Fruit fly (Drosophila melanogaster) whole organism, embryonic: ENCODE measurements around the gene CG3815.

Source experiments
- ATbp ChIP-seq: fragments of 200-800 bp; sonication (Bioruptor generic); optimal IDR thresholded peaks from 2 replicates; lab custom pipeline; 2017; ENCODE audit warnings: missing biosample characterization, mild to moderate bottlenecking, missing genetic modification characterization, missing genetic modification reagents
- B-H2 ChIP-seq: fragments of 200-800 bp; sonication (Bioruptor generic); optimal IDR thresholded peaks from 2 replicates; lab custom pipeline; 2018; ENCODE audit warnings: missing biosample characterization, mild to moderate bottlenecking, missing genetic modification characterization
- CG10209 ChIP-seq: fragments of 200-800 bp; sonication (Bioruptor generic); optimal IDR thresholded peaks from 3 replicates; lab custom pipeline; 2017; ENCODE audit warnings: missing biosample characterization, mild to moderate bottlenecking, missing genetic modification characterization, missing genetic modification reagents
- CG10431 ChIP-seq: fragments of 200-800 bp; sonication (Bioruptor generic); optimal IDR thresholded peaks from 3 replicates; lab custom pipeline; 2018; ENCODE audit warnings: missing biosample characterization, mild to moderate bottlenecking, missing genetic modification characterization
- CG12104 ChIP-seq: fragments of 200-800 bp; sonication (Bioruptor generic); optimal IDR thresholded peaks from 3 replicates; lab custom pipeline; 2016; ENCODE audit warnings: missing biosample characterization, missing genetic modification characterization
- CG12942 ChIP-seq: fragments of 200-800 bp; sonication (Bioruptor generic); optimal IDR thresholded peaks from 3 replicates; lab custom pipeline; 2016; ENCODE audit warnings: missing biosample characterization, missing genetic modification characterization
- CG13424 ChIP-seq: fragments of 200-800 bp; sonication (Bioruptor generic); optimal IDR thresholded peaks from 2 replicates; lab custom pipeline; 2019; ENCODE audit warnings: missing biosample characterization, mild to moderate bottlenecking, missing genetic modification characterization, moderate library complexity
- CG14667 ChIP-seq: fragments of 200-800 bp; sonication (Bioruptor generic); IDR thresholded peaks from 2 replicates; pipeline ENCODE4 v1.3.6; 2022; ENCODE audit warnings: missing biosample characterization, missing genetic modification characterization
- CG14965 ChIP-seq: fragments of 200-800 bp; sonication (Bioruptor generic); optimal IDR thresholded peaks from 2 replicates; lab custom pipeline; 2016; ENCODE audit warnings: missing biosample characterization, missing genetic modification characterization, borderline replicate concordance
- CG15269 ChIP-seq: fragments of 200-800 bp; sonication (Bioruptor generic); optimal IDR thresholded peaks from 2 replicates; lab custom pipeline; 2018; ENCODE audit warnings: missing biosample characterization, mild to moderate bottlenecking, missing genetic modification characterization, moderate library complexity
- CG18764 ChIP-seq: fragments of 200-800 bp; sonication (Bioruptor generic); optimal IDR thresholded peaks from 3 replicates; lab custom pipeline; 2016; ENCODE audit warnings: missing biosample characterization, missing genetic modification characterization
- CG2120 ChIP-seq: fragments of 200-800 bp; sonication (Bioruptor generic); optimal IDR thresholded peaks from 3 replicates; lab custom pipeline; 2016; ENCODE audit warnings: missing biosample characterization, missing genetic modification characterization
- CG2678 ChIP-seq: fragments of 200-800 bp; sonication (Bioruptor generic); optimal IDR thresholded peaks from 3 replicates; lab custom pipeline; 2019; ENCODE audit warnings: missing biosample characterization, mild to moderate bottlenecking, missing genetic modification characterization, moderate library complexity
- CG2889 ChIP-seq: fragments of 200-800 bp; sonication (Bioruptor generic); IDR thresholded peaks from 3 replicates; pipeline ENCODE4 v1.3.6; 2022; ENCODE audit warnings: missing biosample characterization, missing genetic modification characterization
- CG32532 ChIP-seq: fragments of 200-800 bp; sonication (Bioruptor generic); IDR thresholded peaks from 2 replicates; pipeline ENCODE4 v1.3.6; 2022; ENCODE audit warnings: missing biosample characterization, missing genetic modification characterization
- CG3726 ChIP-seq: fragments of 200-800 bp; sonication (Bioruptor generic); IDR thresholded peaks from 3 replicates; pipeline ENCODE4, ENCODE4 v1.3.6; 2022; ENCODE audit warnings: missing biosample characterization, missing genetic modification characterization
- CG3847 ChIP-seq: fragments of 200-800 bp; sonication (Bioruptor generic); IDR thresholded peaks from 2 replicates; pipeline ENCODE4 v1.3.6; 2022; ENCODE audit warnings: missing biosample characterization, missing genetic modification characterization
- CG4424 ChIP-seq: fragments of 200-800 bp; sonication (Bioruptor generic); optimal IDR thresholded peaks from 3 replicates; lab custom pipeline; 2016; ENCODE audit warnings: missing biosample characterization, missing genetic modification characterization
- CG4820 ChIP-seq: fragments of 200-800 bp; sonication (Bioruptor generic); optimal IDR thresholded peaks from 3 replicates; lab custom pipeline; 2016; ENCODE audit warnings: missing biosample characterization, missing genetic modification characterization
- CG5245 ChIP-seq: fragments of 200-800 bp; sonication (Bioruptor generic); optimal IDR thresholded peaks from 3 replicates; lab custom pipeline; 2016; ENCODE audit warnings: missing biosample characterization, missing genetic modification characterization
- CG6654 ChIP-seq: fragments of 200-800 bp; sonication (Bioruptor generic); optimal IDR thresholded peaks from 2 replicates; lab custom pipeline; 2017; ENCODE audit warnings: missing biosample characterization, mild to moderate bottlenecking, missing genetic modification characterization
- CG6683 ChIP-seq: fragments of 200-800 bp; sonication (Bioruptor generic); optimal IDR thresholded peaks from 2 replicates; lab custom pipeline; 2017; ENCODE audit warnings: missing biosample characterization, mild to moderate bottlenecking, missing genetic modification characterization, missing genetic modification reagents
- CG6689 ChIP-seq: fragments of 200-800 bp; sonication (Bioruptor generic); IDR thresholded peaks from 2 replicates; pipeline ENCODE4 v1.3.6; 2022; ENCODE audit warnings: missing biosample characterization, missing genetic modification characterization
- CG6791 ChIP-seq: fragments of 200-800 bp; sonication (Bioruptor generic); IDR thresholded peaks from 3 replicates; pipeline ENCODE4 v1.3.6; 2022; ENCODE audit warnings: missing biosample characterization, missing genetic modification characterization; ENCODE audit not compliant: partially characterized antibody
- Dek ChIP-seq: fragments of 200-800 bp; sonication (Bioruptor generic); optimal IDR thresholded peaks from 3 replicates; lab custom pipeline; 2019; ENCODE audit warnings: missing biosample characterization, mild to moderate bottlenecking, missing genetic modification characterization, moderate library complexity
- Dfd ChIP-seq, 2 experiments: fragments of >200 bp; optimal IDR thresholded peaks; 2 replicates each; lab custom pipeline; 2017; ENCODE audit warnings: missing biosample characterization in 2 of 2, missing genetic modification characterization in 2 of 2
- Dll ChIP-seq: fragments of 200-800 bp; sonication (Bioruptor generic); IDR thresholded peaks from 4 replicates; pipeline ENCODE4 v1.3.6; 2022; ENCODE audit warnings: missing biosample characterization, missing genetic modification characterization; ENCODE audit not compliant: partially characterized antibody
- ERR ChIP-seq: fragments of 200-800 bp; sonication (Bioruptor generic); optimal IDR thresholded peaks from 2 replicates; lab custom pipeline; 2016; ENCODE audit warnings: missing biosample characterization, missing genetic modification characterization
- Fer1 ChIP-seq: fragments of 200-800 bp; sonication (Bioruptor generic); optimal IDR thresholded peaks from 2 replicates; lab custom pipeline; 2017; ENCODE audit warnings: missing biosample characterization, mild to moderate bottlenecking, missing genetic modification characterization
- Hr39 ChIP-seq: fragments of >200 bp; optimal IDR thresholded peaks from 2 replicates; lab custom pipeline; 2017
- NC2β ChIP-seq: fragments of 200-800 bp; sonication (Bioruptor generic); optimal IDR thresholded peaks from 2 replicates; lab custom pipeline; 2016; ENCODE audit warnings: missing biosample characterization, missing genetic modification characterization
- Ptx1 ChIP-seq: fragments of 200-800 bp; sonication (Bioruptor generic); IDR thresholded peaks from 2 replicates; pipeline ENCODE4 v1.3.6; 2022; ENCODE audit warnings: missing biosample characterization, missing genetic modification characterization
- ab ChIP-seq: fragments of 200-800 bp; sonication (Bioruptor generic); optimal IDR thresholded peaks from 2 replicates; lab custom pipeline; 2016; ENCODE audit warnings: missing biosample characterization, missing genetic modification characterization
- bowl ChIP-seq: fragments of 200-800 bp; sonication (Bioruptor generic); IDR thresholded peaks from 2 replicates; pipeline ENCODE4 v1.3.6; 2022; ENCODE audit warnings: missing biosample characterization, missing genetic modification characterization
- bsh ChIP-seq, 2 experiments: fragments of 200-800 bp; sonication (Bioruptor generic); optimal IDR thresholded peaks; 2 replicates each; lab custom pipeline; 2017 to 2018; ENCODE audit warnings: mild to moderate bottlenecking in 2 of 2, missing biosample characterization in 2 of 2, missing genetic modification characterization in 2 of 2, moderate library complexity in 1 of 2
- cad ChIP-seq: fragments of >200 bp; optimal IDR thresholded peaks from 2 replicates; lab custom pipeline; 2017; ENCODE audit warnings: missing biosample characterization, missing genetic modification characterization
- chif ChIP-seq, 2 experiments: fragments of 200-800 bp; sonication (Bioruptor generic); optimal IDR thresholded peaks; 3 replicates each; lab custom pipeline; 2016; ENCODE audit warnings: missing biosample characterization in 2 of 2, missing genetic modification characterization in 2 of 2
- croc ChIP-seq: fragments of 200-800 bp; sonication (Bioruptor generic); conservative IDR thresholded peaks from 3 replicates; pipeline ENCODE4 v1.3.6; 2022; ENCODE audit warnings: missing biosample characterization, missing genetic modification characterization
- crp ChIP-seq, 2 experiments: fragments of 200-800 bp; sonication (Bioruptor generic); optimal IDR thresholded peaks; 2 replicates in 1 of 2; 3 replicates in 1 of 2; lab custom pipeline; 2017; ENCODE audit warnings: missing biosample characterization in 2 of 2, missing genetic modification characterization in 2 of 2, mild to moderate bottlenecking in 1 of 2, moderate library complexity in 1 of 2
- ems ChIP-seq: fragments of 200-800 bp; sonication (Bioruptor generic); optimal IDR thresholded peaks from 3 replicates; lab custom pipeline; 2016; ENCODE audit warnings: missing biosample characterization, missing genetic modification characterization
- gsb ChIP-seq: fragments of 200-800 bp; sonication (Bioruptor generic); IDR thresholded peaks from 2 replicates; pipeline ENCODE4 v1.3.6; 2022; ENCODE audit warnings: missing biosample characterization, missing genetic modification characterization
- hb ChIP-seq: fragments of 200-800 bp; sonication (Bioruptor generic); IDR thresholded peaks from 3 replicates; pipeline ENCODE4 v1.3.6; 2022; ENCODE audit warnings: missing biosample characterization, missing genetic modification characterization; ENCODE audit not compliant: partially characterized antibody
- her ChIP-seq: fragments of 200-800 bp; sonication (Bioruptor generic); optimal IDR thresholded peaks from 2 replicates; lab custom pipeline; 2016; ENCODE audit warnings: missing biosample characterization, missing genetic modification characterization
- hth ChIP-seq: fragments of >200 bp; optimal IDR thresholded peaks from 2 replicates; lab custom pipeline; 2017; ENCODE audit warnings: inconsistent platforms
- jumu ChIP-seq: fragments of 200-800 bp; sonication (Bioruptor generic); optimal IDR thresholded peaks from 3 replicates; lab custom pipeline; 2016; ENCODE audit warnings: missing biosample characterization, missing genetic modification characterization
- pzg ChIP-seq: fragments of 200-800 bp; sonication (Bioruptor generic); optimal IDR thresholded peaks from 3 replicates; lab custom pipeline; 2018; ENCODE audit warnings: missing biosample characterization, mild to moderate bottlenecking, missing genetic modification characterization, moderate library complexity
- rib ChIP-seq: fragments of 200-800 bp; sonication (Bioruptor generic); IDR thresholded peaks from 2 replicates; pipeline ENCODE4 v1.3.6; 2022; ENCODE audit warnings: missing biosample characterization, missing genetic modification characterization
- slou ChIP-seq: fragments of 200-800 bp; sonication (Bioruptor generic); optimal IDR thresholded peaks from 3 replicates; lab custom pipeline; 2016; ENCODE audit warnings: missing biosample characterization, missing genetic modification characterization
- sob ChIP-seq: fragments of 200-800 bp; sonication (Bioruptor generic); IDR thresholded peaks from 2 replicates; pipeline ENCODE4 v1.3.6; 2022; ENCODE audit warnings: missing biosample characterization, missing genetic modification characterization
- sqz ChIP-seq: fragments of 200-800 bp; sonication (Bioruptor generic); optimal IDR thresholded peaks from 3 replicates; lab custom pipeline; 2018; ENCODE audit warnings: missing biosample characterization, mild to moderate bottlenecking, missing genetic modification characterization
- sug ChIP-seq: fragments of 200-800 bp; optimal IDR thresholded peaks from 2 replicates; lab custom pipeline; 2019; ENCODE audit warnings: missing biosample characterization, mild to moderate bottlenecking, missing genetic modification characterization, moderate library complexity
- vfl ChIP-seq: fragments of 200-800 bp; sonication (Bioruptor generic); optimal IDR thresholded peaks from 2 replicates; lab custom pipeline; 2016; ENCODE audit warnings: missing biosample characterization, missing genetic modification characterization
- wor ChIP-seq: fragments of 200-800 bp; sonication (Bioruptor generic); IDR thresholded peaks from 2 replicates; pipeline ENCODE4 v1.3.6; 2022; ENCODE audit warnings: missing biosample characterization, missing genetic modification characterization

CG3815 gene

dm6 chrX:6308852-6309251, 13.7 kb downstream of the CG3815 start, which contains the start of gene CG15894 (continued):
- TF ChIP-seq croc, result no peak
- TF ChIP-seq CG3726 (GFP tag; lab: Robert Waterston, UW), result no peak
- TF ChIP-seq CG13424 (tag; lab: Kevin White, UChicago), result no peak
- TF ChIP-seq Dfd (GFP tag; optimal IDR thresholded peaks at IDR 0.05; lab: Kevin White, UChicago), result no peak
- no peak for TF ChIP-seq jumu
- TF ChIP-seq gsb (GFP tag; lab: Robert Waterston, UW), result no peak
- no peak for TF ChIP-seq ems (GFP tag; lab: Kevin White, UChicago)
- TF ChIP-seq sob (GFP tag; lab: Robert Waterston, UW), result peak; percentile 28; the same call in 1 of the 2 replicates
- TF ChIP-seq ATbp (GFP tag; lab: Kevin White, UChicago), result no peak
- TF ChIP-seq CG6689, result no peak
- no peak for TF ChIP-seq CG3847
- TF ChIP-seq cad (GFP tag; lab: Kevin White, UChicago), result no peak
- no peak for TF ChIP-seq B-H2
- no peak for TF ChIP-seq sug (tag; lab: Kevin White, UChicago)
- no peak for TF ChIP-seq CG14965 (GFP tag; lab: Kevin White, UChicago)
- no peak for TF ChIP-seq slou (GFP tag; lab: Kevin White, UChicago)
- TF ChIP-seq chif (GFP tag; optimal IDR thresholded peaks at IDR 0.05; lab: Kevin White, UChicago), result no peak
- TF ChIP-seq NC2β (GFP tag; lab: Kevin White, UChicago), result no peak
- TF ChIP-seq vfl (GFP tag; lab: Kevin White, UChicago), result no peak
- TF ChIP-seq CG6791 (GFP tag; lab: Robert Waterston, UW), result no peak
- TF ChIP-seq CG2889, result no peak
- TF ChIP-seq ERR (GFP tag; lab: Kevin White, UChicago), result no peak
- no peak for TF ChIP-seq crp (GFP tag; optimal IDR thresholded peaks at IDR 0.05; lab: Kevin White, UChicago)
- peak; percentile 14 for TF ChIP-seq CG15269 (tag; lab: Kevin White, UChicago)
- no peak for TF ChIP-seq Hr39 (lab: Kevin White, UChicago)
- TF ChIP-seq CG18764, result no peak
- peak; percentile 26 for TF ChIP-seq CG2678 (tag; lab: Kevin White, UChicago)
- no peak for TF ChIP-seq ab (GFP tag; lab: Kevin White, UChicago)
- no peak for TF ChIP-seq hb (GFP tag; lab: Robert Waterston, UW)
- TF ChIP-seq pzg (GFP tag; lab: Kevin White, UChicago), result no peak
- TF ChIP-seq CG2120 (GFP tag; lab: Kevin White, UChicago), result peak; percentile 28
- no peak for TF ChIP-seq CG10209 (GFP tag; lab: Kevin White, UChicago)
- TF ChIP-seq CG4820 (GFP tag; lab: Kevin White, UChicago), result no peak
- no peak for TF ChIP-seq Ptx1
- no peak for TF ChIP-seq CG12942 (GFP tag; lab: Kevin White, UChicago)
- no peak for TF ChIP-seq CG10431 (GFP tag; lab: Kevin White, UChicago)
- TF ChIP-seq Dll (GFP tag; lab: Robert Waterston, UW), result no peak
- no peak for TF ChIP-seq bsh (GFP tag; optimal IDR thresholded peaks at IDR 0.05; lab: Kevin White, UChicago)
- TF ChIP-seq CG12104 (GFP tag; lab: Kevin White, UChicago), result no peak
- TF ChIP-seq rib (GFP tag; lab: Robert Waterston, UW), result no peak
- no peak for TF ChIP-seq CG32532 (GFP tag; lab: Robert Waterston, UW)
- TF ChIP-seq CG14667 (GFP tag; lab: Robert Waterston, UW), result no peak
- TF ChIP-seq wor, result no peak
- TF ChIP-seq CG6654, result no peak
- no peak for TF ChIP-seq sqz (GFP tag; lab: Kevin White, UChicago)
- no peak for TF ChIP-seq her
- TF ChIP-seq hth (lab: Kevin White, UChicago), result no peak
- no peak for TF ChIP-seq CG6683 (GFP tag; lab: Kevin White, UChicago)
- no peak for TF ChIP-seq Dek (tag; lab: Kevin White, UChicago)
- peak; percentile 26 for TF ChIP-seq Fer1
- no peak for TF ChIP-seq CG4424 (GFP tag; lab: Kevin White, UChicago)
- TF ChIP-seq bowl (GFP tag; lab: Robert Waterston, UW), result no peak
- TF ChIP-seq CG5245 (GFP tag; lab: Kevin White, UChicago), result no peak
